Worm (Caenorhabditis elegans) whole organism, young adult: ENCODE data around the gene C50E3.7.

Source experiments
- C06A6.2 ChIP-seq: fragments of 200-800 bp; sonication (Bioruptor generic); conservative IDR thresholded peaks from 2 replicates; pipeline ENCODE4 v1.3.6; 2022; ENCODE audit warnings: missing genetic modification characterization, missing compliant biosample characterization
- F33H1.4 ChIP-seq: fragments of 200-800 bp; sonication (Bioruptor generic); IDR thresholded peaks from 2 replicates; pipeline ENCODE4 v1.3.6; 2022; ENCODE audit warnings: missing genetic modification reagents, missing genetic modification characterization, missing compliant biosample characterization
- F57A8.1 ChIP-seq: fragments of 200-800 bp; sonication (Bioruptor generic); optimal IDR thresholded peaks from 2 replicates; lab custom pipeline; 2018; ENCODE audit warnings: mild to moderate bottlenecking, missing genetic modification characterization, moderate library complexity, missing compliant biosample characterization
- K12H6.12 ChIP-seq: fragments of 200-800 bp; sonication (Bioruptor generic); optimal IDR thresholded peaks from 2 replicates; lab custom pipeline; 2018; ENCODE audit warnings: mild to moderate bottlenecking, missing genetic modification characterization, missing compliant biosample characterization
- aptf-3 ChIP-seq: fragments of 200-800 bp; sonication (Bioruptor generic); IDR thresholded peaks from 2 replicates; pipeline ENCODE4 v1.3.6; 2022; ENCODE audit warnings: missing genetic modification characterization, missing compliant biosample characterization
- athp-1 ChIP-seq: sonication (generic microtip); optimal IDR thresholded peaks from 2 replicates; lab custom pipeline; 2017; ENCODE audit warnings: mild to moderate bottlenecking, missing genetic modification characterization, missing compliant biosample characterization
- attf-3 ChIP-seq: fragments of 200-800 bp; sonication (Bioruptor generic); conservative IDR thresholded peaks from 2 replicates; pipeline ENCODE4 v1.3.6; 2022; ENCODE audit warnings: missing genetic modification reagents, missing genetic modification characterization, missing compliant biosample characterization
- ccch-3 ChIP-seq: fragments of 200-800 bp; sonication (Bioruptor generic); optimal IDR thresholded peaks from 2 replicates; lab custom pipeline; 2018; ENCODE audit warnings: mild to moderate bottlenecking, missing genetic modification characterization, missing compliant biosample characterization
- die-1 ChIP-seq: sonication (generic microtip); optimal IDR thresholded peaks from 2 replicates; lab custom pipeline; 2016; ENCODE audit warnings: missing genotype, mild to moderate bottlenecking, missing genetic modification characterization, missing compliant biosample characterization
- dpl-1 ChIP-seq: fragments of 150-350 bp; optimal IDR thresholded peaks from 2 replicates; lab custom pipeline; 2014; ENCODE audit warnings: missing biosample characterization, missing genetic modification reagents, missing genetic modification characterization
- egl-44 ChIP-seq: fragments of 200-800 bp; sonication (Bioruptor generic); IDR thresholded peaks from 2 replicates; pipeline ENCODE4 v1.3.6; 2022; ENCODE audit warnings: missing genetic modification reagents, missing genetic modification characterization, missing compliant biosample characterization
- madf-8 ChIP-seq: fragments of 200-800 bp; sonication (Bioruptor generic); conservative IDR thresholded peaks from 2 replicates; pipeline ENCODE4 v1.3.6; 2022; ENCODE audit warnings: missing genetic modification reagents, missing genetic modification characterization, missing compliant biosample characterization
- mel-28 ChIP-seq: sonication (generic microtip); optimal IDR thresholded peaks from 2 replicates; lab custom pipeline; 2016; ENCODE audit warnings: borderline replicate concordance, mild to moderate bottlenecking, missing genetic modification characterization, missing compliant biosample characterization
- nfya-2 ChIP-seq: fragments of 200-800 bp; sonication (Bioruptor generic); IDR thresholded peaks from 2 replicates; pipeline ENCODE4 v1.3.6; 2022; ENCODE audit warnings: missing genetic modification reagents, missing genetic modification characterization, missing compliant biosample characterization
- nhr-179 ChIP-seq: sonication (generic microtip); optimal IDR thresholded peaks from 2 replicates; lab custom pipeline; 2016; ENCODE audit warnings: mild to moderate bottlenecking, missing genetic modification characterization, missing compliant biosample characterization
- sdz-38 ChIP-seq: sonication (generic microtip); optimal IDR thresholded peaks from 2 replicates; lab custom pipeline; 2016; ENCODE audit warnings: missing genotype, missing genetic modification characterization, missing compliant biosample characterization
- snpc-1.1 ChIP-seq: sonication (generic microtip); optimal IDR thresholded peaks from 2 replicates; lab custom pipeline; 2017; ENCODE audit warnings: missing genetic modification characterization, mild to moderate bottlenecking, missing compliant biosample characterization, antibody characterized with exemption, moderate library complexity, missing genotype, missing genetic modification reagents; ENCODE audit not compliant: insufficient read depth
- snpc-4 ChIP-seq, 5 experiments: fragments of 150-350 bp in 1 of 5; sonication (generic microtip) in 4 of 5; optimal IDR thresholded peaks; 2 replicates each; lab custom pipeline; 2014 to 2018; ENCODE audit warnings: missing genetic modification characterization in 5 of 5, missing biosample characterization in 3 of 5, antibody characterized with exemption in 2 of 5, mild to moderate bottlenecking in 2 of 5, missing compliant biosample characterization in 2 of 5, missing genotype in 2 of 5, moderate library complexity in 2 of 5, missing genetic modification reagents in 1 of 5
- zfh-2 ChIP-seq: fragments of 200-800 bp; sonication (Bioruptor generic); conservative IDR thresholded peaks from 2 replicates; pipeline ENCODE4 v1.3.6; 2022; ENCODE audit warnings: missing genetic modification reagents, missing genetic modification characterization, missing compliant biosample characterization
- ztf-3 ChIP-seq: fragments of 200-800 bp; sonication (Bioruptor generic); optimal IDR thresholded peaks from 2 replicates; lab custom pipeline; 2018; ENCODE audit warnings: mild to moderate bottlenecking, missing genetic modification characterization, missing compliant biosample characterization

Gene C50E3.7

ce11 chrV:7545187-7545586 is 53.0 kb downstream of the C50E3.7 start, which contains the start of the genes C54F6.19 and nhx-3:
Gene C54F6.19 (plus strand): TSS chrV:7545487.
Gene nhx-3 (minus strand): TSS chrV:7545523.
- TF ChIP-seq madf-8: no peak
- TF ChIP-seq athp-1 (tag; lab: Kevin White, UChicago): no peak
- TF ChIP-seq snpc-4 (GFP tag; optimal IDR thresholded peaks at IDR 0.05; lab: Kevin White, UChicago): no peak
- no peak for TF ChIP-seq snpc-4 (tag; optimal IDR thresholded peaks at IDR 0.05; lab: Kevin White, UChicago)
- no peak for TF ChIP-seq aptf-3 (GFP tag; lab: Robert Waterston, UW)
- no peak for TF ChIP-seq mel-28 (tag; lab: Kevin White, UChicago)
- TF ChIP-seq snpc-1.1 (tag; lab: Kevin White, UChicago): no peak
- no peak for TF ChIP-seq K12H6.12 (tag; lab: Kevin White, UChicago)
- TF ChIP-seq sdz-38: no peak
- no peak for TF ChIP-seq egl-44 (GFP tag; lab: Robert Waterston, UW)
- no peak for TF ChIP-seq attf-3
- no peak for TF ChIP-seq C06A6.2 (GFP tag; lab: Robert Waterston, UW)
- TF ChIP-seq die-1 (tag; lab: Kevin White, UChicago): no peak
- no peak for TF ChIP-seq ccch-3 (GFP tag; lab: Kevin White, UChicago)
- no peak for TF ChIP-seq zfh-2 (GFP tag; lab: Robert Waterston, UW)
- TF ChIP-seq F57A8.1 (GFP tag; lab: Kevin White, UChicago): no peak
- TF ChIP-seq ztf-3 (GFP tag; lab: Kevin White, UChicago): no peak
- no peak for TF ChIP-seq F33H1.4 (GFP tag; lab: Robert Waterston, UW)
- no peak for TF ChIP-seq nfya-2
- TF ChIP-seq nhr-179 (tag; lab: Kevin White, UChicago): no peak
- no peak for TF ChIP-seq dpl-1 (GFP tag; lab: Kevin White, UChicago)
